Worm (Caenorhabditis elegans) whole organism, mixed stage, embryonic: ENCODE results near the gene C05D12.4.

ENCODE experiments used
- bed-3 ChIP-seq: fragments of 200-800 bp; sonication (Bioruptor generic); optimal IDR thresholded peaks from 3 replicates; lab custom pipeline; 2018; ENCODE audit warnings: mild to moderate bottlenecking, missing genetic modification characterization, moderate library complexity, missing compliant biosample characterization
- blmp-1 ChIP-seq: fragments of 150-350 bp; optimal IDR thresholded peaks from 2 replicates; lab custom pipeline; 2014; ENCODE audit warnings: missing biosample characterization, missing genetic modification characterization
- ceh-83 ChIP-seq: fragments of 200-800 bp; sonication (Bioruptor generic); optimal IDR thresholded peaks from 2 replicates; lab custom pipeline; 2018; ENCODE audit warnings: mild to moderate bottlenecking, missing genetic modification characterization, missing compliant biosample characterization
- cnd-1 ChIP-seq: fragments of 200-800 bp; sonication (Bioruptor generic); optimal IDR thresholded peaks from 2 replicates; lab custom pipeline; 2018; ENCODE audit warnings: mild to moderate bottlenecking, missing genetic modification characterization, missing compliant biosample characterization
- elt-1 ChIP-seq: sonication (generic microtip); optimal IDR thresholded peaks from 2 replicates; lab custom pipeline; 2017; ENCODE audit warnings: missing genetic modification characterization, mild to moderate bottlenecking, missing compliant biosample characterization, antibody characterized with exemption, moderate library complexity, borderline replicate concordance; ENCODE audit not compliant: insufficient read depth
- elt-3 ChIP-seq: fragments of 150-350 bp; optimal IDR thresholded peaks from 2 replicates; lab custom pipeline; 2014; ENCODE audit warnings: missing biosample characterization, missing genetic modification characterization
- lin-13 ChIP-seq: fragments of 150-350 bp; optimal IDR thresholded peaks from 2 replicates; lab custom pipeline; 2014; ENCODE audit warnings: missing biosample characterization, missing genetic modification characterization
- nhr-12 ChIP-seq: fragments of 150-350 bp; optimal IDR thresholded peaks from 2 replicates; lab custom pipeline; 2014; ENCODE audit warnings: missing biosample characterization, missing genetic modification characterization
- nhr-237 ChIP-seq: fragments of 150-350 bp; optimal IDR thresholded peaks from 2 replicates; lab custom pipeline; 2014; ENCODE audit warnings: missing biosample characterization, missing genetic modification characterization
- nhr-76 ChIP-seq: sonication (generic microtip); optimal IDR thresholded peaks from 2 replicates; lab custom pipeline; 2017; ENCODE audit warnings: missing biosample characterization, missing genetic modification characterization
- snpc-4 ChIP-seq: fragments of 150-350 bp; optimal IDR thresholded peaks from 2 replicates; lab custom pipeline; 2014; ENCODE audit warnings: missing biosample characterization, missing genetic modification characterization
- unc-39 ChIP-seq: fragments of 150-350 bp; optimal IDR thresholded peaks from 2 replicates; lab custom pipeline; 2014; ENCODE audit warnings: missing biosample characterization, missing genetic modification characterization
- unc-62 ChIP-seq: fragments of 150-350 bp; optimal IDR thresholded peaks from 2 replicates; lab custom pipeline; 2014; ENCODE audit warnings: missing biosample characterization, missing genetic modification reagents, missing genetic modification characterization
- zip-8 ChIP-seq: fragments of 150-350 bp; optimal IDR thresholded peaks from 2 replicates; lab custom pipeline; 2014; ENCODE audit warnings: missing biosample characterization, missing genetic modification characterization

DNA sequence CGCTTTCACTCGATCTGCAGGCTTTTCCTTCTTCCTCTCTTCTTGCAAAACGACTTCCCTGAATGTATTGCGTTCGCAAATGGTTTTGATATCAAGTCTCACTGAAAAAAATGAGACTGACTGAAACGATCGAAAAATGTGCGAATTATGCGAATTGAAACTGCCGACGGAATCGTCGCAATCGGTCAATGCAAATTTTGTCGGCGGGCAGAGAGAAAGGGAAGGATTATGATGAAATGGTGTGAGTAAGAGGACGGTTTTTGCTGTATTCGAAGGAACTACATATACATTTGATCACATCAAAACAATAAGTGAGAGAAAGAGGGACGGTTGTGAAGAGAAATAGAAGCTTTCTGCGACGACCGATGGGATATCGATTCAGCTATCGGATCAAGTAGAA, 16.0 kb upstream of the C05D12.4 start, which contains the start of gene C05D12.1:
- TF ChIP-seq ceh-83 (GFP tag; lab: Kevin White, UChicago) (no peak), nhr-237 (tag; lab: Kevin White, UChicago) (no peak), elt-1 (tag; lab: Kevin White, UChicago) (no peak), elt-3 (no peak), zip-8 (tag; lab: Kevin White, UChicago) (no peak), blmp-1 (no peak), nhr-12 (tag; lab: Kevin White, UChicago) (no peak), unc-39 (tag; lab: Kevin White, UChicago) (no peak), nhr-76 (tag; lab: Kevin White, UChicago) (no peak), lin-13 (tag; lab: Kevin White, UChicago) (no peak), cnd-1 (tag; lab: Kevin White, UChicago) (no peak), bed-3 (GFP tag; lab: Kevin White, UChicago) (no peak), unc-62 (GFP tag; lab: Kevin White, UChicago) (no peak), snpc-4 (tag; lab: Kevin White, UChicago) (no peak)
